ENCODE assay signal across 7 worm cellular contexts in the genomic region with DNA sequence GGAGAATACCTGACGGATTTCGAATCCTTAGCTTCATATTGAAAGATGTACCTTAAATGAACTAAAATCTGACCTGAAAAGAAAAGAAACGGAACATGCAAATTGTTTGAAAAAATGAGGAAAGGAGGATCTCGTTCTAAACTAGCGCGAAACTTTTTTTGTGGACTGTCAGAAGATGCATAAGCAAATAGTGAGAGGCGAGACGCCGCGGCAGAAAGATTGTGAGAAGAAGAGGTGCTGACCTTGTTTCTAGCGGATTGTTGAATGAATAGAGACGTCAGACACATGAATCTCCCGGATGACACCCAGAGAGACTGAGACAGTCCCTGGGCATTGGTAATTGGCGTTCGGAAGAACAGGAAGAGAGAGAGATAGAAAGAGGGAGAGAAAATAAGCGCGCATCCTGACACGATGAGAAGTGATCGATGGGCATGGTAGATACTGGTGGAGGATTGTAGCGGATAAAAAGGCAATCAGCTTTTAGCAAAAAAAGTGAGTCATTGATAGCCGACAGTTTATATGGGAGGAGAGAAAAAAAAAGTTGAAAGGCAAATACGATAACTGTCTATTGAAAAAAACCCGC.
TF ChIP-seq lines count a peak whose summit lies in the region.

A gene (minus strand): TSS at position 51 of the 583 bp plus-strand sequence.

TF ChIP-seq in whole organism, L1 larva, 84 proteins besides CTCF, POLR2A, EP300 and RAD21:
- TF ChIP-seq C16A3.4 (tag; optimal IDR thresholded peaks at IDR 0.05; lab: Kevin White, UChicago) = no peak
- no peak for TF ChIP-seq lin-39 (tag; optimal IDR thresholded peaks at IDR 0.05; lab: Kevin White, UChicago)
- TF ChIP-seq aly-2 (tag; optimal IDR thresholded peaks at IDR 0.05; lab: Kevin White, UChicago) = no peak
- no peak for TF ChIP-seq rnt-1 (tag; optimal IDR thresholded peaks at IDR 0.05; lab: Kevin White, UChicago)
- peak; percentile 74 for TF ChIP-seq blmp-1 (tag; optimal IDR thresholded peaks at IDR 0.05; lab: Kevin White, UChicago)
- TF ChIP-seq efl-1 (optimal IDR thresholded peaks at IDR 0.05; lab: Kevin White, UChicago) = no peak
- TF ChIP-seq efl-1 (GFP tag; optimal IDR thresholded peaks at IDR 0.05 in 1 of 2; lab: Kevin White, UChicago) = peak in 1 of 2 experiments; percentile 60
- no peak for TF ChIP-seq sup-37 (GFP tag; optimal IDR thresholded peaks at IDR 0.05; lab: Kevin White, UChicago)

TF ChIP-seq in whole organism, L2 larva, 48 proteins besides CTCF, POLR2A, EP300 and RAD21:
- TF ChIP-seq peb-1 (tag; optimal IDR thresholded peaks at IDR 0.05; lab: Kevin White, UChicago) (peak; percentile 30), nhr-21 (tag; optimal IDR thresholded peaks at IDR 0.05; lab: Kevin White, UChicago) (peak; percentile 24), lin-13 (GFP tag; optimal IDR thresholded peaks at IDR 0.05; lab: Kevin White, UChicago) (no peak), fos-1 (tag; optimal IDR thresholded peaks at IDR 0.05; lab: Kevin White, UChicago) (peak; percentile 10)

TF ChIP-seq in whole organism, L3 larva, 47 proteins besides CTCF, POLR2A, EP300 and RAD21 (continues in another document):
- TF ChIP-seq sea-2 (GFP tag; optimal IDR thresholded peaks at IDR 0.05; lab: Kevin White, UChicago) = no peak
- no peak for TF ChIP-seq nhr-76 (tag; optimal IDR thresholded peaks at IDR 0.05; lab: Kevin White, UChicago)
- no peak for TF ChIP-seq jun-1 (tag; optimal IDR thresholded peaks at IDR 0.05; lab: Kevin White, UChicago)
- no peak for TF ChIP-seq nhr-28 (tag; optimal IDR thresholded peaks at IDR 0.05; lab: Kevin White, UChicago)
- no peak for TF ChIP-seq snpc-4 (tag; optimal IDR thresholded peaks at IDR 0.05; lab: Kevin White, UChicago)
- no peak for TF ChIP-seq nhr-11 (tag; optimal IDR thresholded peaks at IDR 0.05; lab: Kevin White, UChicago)
- no peak for TF ChIP-seq fkh-10 (GFP tag; optimal IDR thresholded peaks at IDR 0.05; lab: Kevin White, UChicago)
- peak; percentile 13 for TF ChIP-seq nhr-25 (tag; optimal IDR thresholded peaks at IDR 0.05; lab: Kevin White, UChicago)
- TF ChIP-seq elt-3 (tag; optimal IDR thresholded peaks at IDR 0.05; lab: Kevin White, UChicago) = peak in 1 of 3 experiments; percentile 19
- no peak for TF ChIP-seq nhr-67 (tag; optimal IDR thresholded peaks at IDR 0.05; lab: Kevin White, UChicago)
- TF ChIP-seq hmg-11 (tag; optimal IDR thresholded peaks at IDR 0.05; lab: Kevin White, UChicago) = no peak
- no peak for TF ChIP-seq pha-4 (tag; optimal IDR thresholded peaks at IDR 0.05; lab: Kevin White, UChicago)
- TF ChIP-seq nhr-12 (tag; optimal IDR thresholded peaks at IDR 0.05; lab: Kevin White, UChicago) = no peak
- TF ChIP-seq aly-2 (tag; optimal IDR thresholded peaks at IDR 0.05; lab: Kevin White, UChicago) = no peak
- TF ChIP-seq nhr-23 (tag; optimal IDR thresholded peaks at IDR 0.05; lab: Kevin White, UChicago) = peak; percentile 82

TF ChIP-seq in whole organism, L4 larva, 104 proteins besides CTCF, POLR2A, EP300 and RAD21 (continues in another document):
- TF ChIP-seq fkh-10 (GFP tag; optimal IDR thresholded peaks at IDR 0.05; lab: Kevin White, UChicago) = no peak
- no peak for TF ChIP-seq vab-7 (GFP tag; IDR thresholded peaks at IDR 0.05; lab: Robert Waterston, UW)
- TF ChIP-seq arid-1 (GFP tag; conservative IDR thresholded peaks at IDR 0.05; lab: Robert Waterston, UW) = no peak
- no peak for TF ChIP-seq ces-1 (GFP tag; optimal IDR thresholded peaks at IDR 0.05; lab: Kevin White, UChicago)
- TF ChIP-seq nhr-76 (tag; optimal IDR thresholded peaks at IDR 0.05; lab: Kevin White, UChicago) = no peak
- TF ChIP-seq mdl-1 (tag; optimal IDR thresholded peaks at IDR 0.05; lab: Kevin White, UChicago) = peak in 1 of 2 experiments; percentile 35
- TF ChIP-seq zfp-2 (tag; optimal IDR thresholded peaks at IDR 0.05; lab: Kevin White, UChicago) = no peak
- TF ChIP-seq lin-38 (GFP tag; IDR thresholded peaks at IDR 0.05; lab: Robert Waterston, UW) = no peak
- no peak for TF ChIP-seq dmd-6 (GFP tag; IDR thresholded peaks at IDR 0.05; lab: Robert Waterston, UW)
- TF ChIP-seq nhr-111 (GFP tag; optimal IDR thresholded peaks at IDR 0.05; lab: Kevin White, UChicago) = no peak
- no peak for TF ChIP-seq tag-97 (GFP tag; IDR thresholded peaks at IDR 0.05; lab: Robert Waterston, UW)
- no peak for TF ChIP-seq nhr-237 (tag; optimal IDR thresholded peaks at IDR 0.05; lab: Kevin White, UChicago)
- TF ChIP-seq nhr-28 (tag; optimal IDR thresholded peaks at IDR 0.05; lab: Kevin White, UChicago) = peak; percentile 32
- TF ChIP-seq mxl-2 (GFP tag; conservative IDR thresholded peaks at IDR 0.05; lab: Robert Waterston, UW) = no peak
- no peak for TF ChIP-seq ZK337.2 (GFP tag; IDR thresholded peaks at IDR 0.05; lab: Robert Waterston, UW)

TF ChIP-seq in whole organism, late embryonic, 69 proteins besides CTCF, POLR2A, EP300 and RAD21:
- no peak for TF ChIP-seq ztf-16 (tag; optimal IDR thresholded peaks at IDR 0.05; lab: Kevin White, UChicago)
- TF ChIP-seq nfya-1 (tag; optimal IDR thresholded peaks at IDR 0.05; lab: Kevin White, UChicago) = peak; percentile 11
- no peak for TF ChIP-seq ceh-22 (tag; optimal IDR thresholded peaks at IDR 0.05; lab: Kevin White, UChicago)
- TF ChIP-seq unc-55 (GFP tag; optimal IDR thresholded peaks at IDR 0.05; lab: Kevin White, UChicago) = peak; percentile 30
- TF ChIP-seq ceh-14 (tag; optimal IDR thresholded peaks at IDR 0.05; lab: Kevin White, UChicago) = no peak
- peak; percentile 57 for TF ChIP-seq pros-1 (tag; optimal IDR thresholded peaks at IDR 0.05; lab: Kevin White, UChicago)
TF ChIP-seq in whole organism, late embryonic: peak in this region for 3.

TF ChIP-seq in whole organism, mixed stage, embryonic, 35 proteins besides CTCF, POLR2A, EP300 and RAD21:
- TF ChIP-seq pha-4 (tag; optimal IDR thresholded peaks at IDR 0.05; lab: Kevin White, UChicago) = no peak
- peak; percentile 91 for TF ChIP-seq ham-2 (GFP tag; optimal IDR thresholded peaks at IDR 0.05; lab: Kevin White, UChicago)
- peak; percentile 61 for TF ChIP-seq unc-62 (GFP tag; optimal IDR thresholded peaks at IDR 0.05; lab: Kevin White, UChicago)
- TF ChIP-seq elt-1 (tag; optimal IDR thresholded peaks at IDR 0.05; lab: Kevin White, UChicago; ENCODE audit: borderline replicate concordance, insufficient read depth) = peak; percentile 80
- TF ChIP-seq ceh-83 (GFP tag; optimal IDR thresholded peaks at IDR 0.05; lab: Kevin White, UChicago) = no peak

TF ChIP-seq in whole organism, young adult, 124 proteins besides CTCF, POLR2A, EP300 and RAD21:
- no peak for TF ChIP-seq snpc-3.4 (tag; optimal IDR thresholded peaks at IDR 0.05; lab: Kevin White, UChicago)
- TF ChIP-seq F39B2.1 (GFP tag; IDR thresholded peaks at IDR 0.05; lab: Robert Waterston, UW) = no peak
- no peak for TF ChIP-seq cebp-1 (GFP tag; IDR thresholded peaks at IDR 0.05; lab: Robert Waterston, UW)
- TF ChIP-seq cebp-1 (tag; optimal IDR thresholded peaks at IDR 0.05; lab: Kevin White, UChicago) = no peak
- TF ChIP-seq ceh-58 (GFP tag; IDR thresholded peaks at IDR 0.05; lab: Robert Waterston, UW) = 0 out of 2 replicates have a peak, but pooled peaks have one; percentile 12
